Fruit fly (Drosophila melanogaster) whole organism, embryonic: ENCODE data around the gene CG11596.

Experiments
- Atf-2 ChIP-seq: fragments of 200-800 bp; sonication (Bioruptor generic); optimal IDR thresholded peaks from 2 replicates; lab custom pipeline; 2016; ENCODE audit warnings: missing biosample characterization, missing genetic modification characterization
- Blimp-1 ChIP-seq: fragments of 200-800 bp; sonication (Bioruptor generic); optimal IDR thresholded peaks from 3 replicates; lab custom pipeline; 2018; ENCODE audit warnings: missing biosample characterization, missing genetic modification characterization, mild to moderate bottlenecking, moderate library complexity, missing genetic modification reagents
- CG12942 ChIP-seq: fragments of 200-800 bp; sonication (Bioruptor generic); optimal IDR thresholded peaks from 3 replicates; lab custom pipeline; 2016; ENCODE audit warnings: missing biosample characterization, missing genetic modification characterization
- CG14710 ChIP-seq: fragments of 200-800 bp; sonication (Bioruptor generic); optimal IDR thresholded peaks from 3 replicates; lab custom pipeline; 2019; ENCODE audit warnings: missing biosample characterization, mild to moderate bottlenecking, missing genetic modification characterization, moderate library complexity
- CG15011 ChIP-seq: fragments of 200-800 bp; sonication (Bioruptor generic); optimal IDR thresholded peaks from 3 replicates; lab custom pipeline; 2018; ENCODE audit warnings: missing biosample characterization, mild to moderate bottlenecking, missing genetic modification characterization
- CG15479 ChIP-seq: fragments of 200-800 bp; sonication (Bioruptor generic); optimal IDR thresholded peaks from 3 replicates; lab custom pipeline; 2019; ENCODE audit warnings: missing biosample characterization, mild to moderate bottlenecking, missing genetic modification characterization, moderate library complexity
- CG1602 ChIP-seq: fragments of 200-800 bp; sonication (Bioruptor generic); optimal IDR thresholded peaks from 3 replicates; lab custom pipeline; 2016; ENCODE audit warnings: missing biosample characterization, missing genetic modification characterization
- CG17829 ChIP-seq: fragments of 200-800 bp; optimal IDR thresholded peaks from 2 replicates; lab custom pipeline; 2019; ENCODE audit warnings: missing biosample characterization, mild to moderate bottlenecking, missing genetic modification characterization, moderate library complexity
- CG1832 ChIP-seq: fragments of 200-800 bp; sonication (Bioruptor generic); optimal IDR thresholded peaks from 2 replicates; lab custom pipeline; 2017; ENCODE audit warnings: missing biosample characterization, mild to moderate bottlenecking, missing genetic modification characterization, inconsistent platforms
- CG18599 ChIP-seq: fragments of 200-800 bp; sonication (Bioruptor generic); optimal IDR thresholded peaks from 3 replicates; lab custom pipeline; 2017; ENCODE audit warnings: missing biosample characterization, missing genetic modification characterization, mild to moderate bottlenecking, moderate library complexity, missing genetic modification reagents
- CG3163 ChIP-seq: fragments of 200-800 bp; sonication (Bioruptor generic); optimal IDR thresholded peaks from 3 replicates; lab custom pipeline; 2016; ENCODE audit warnings: missing biosample characterization, missing genetic modification characterization
- CG3281 ChIP-seq: fragments of 200-800 bp; sonication (Bioruptor generic); optimal IDR thresholded peaks from 3 replicates; lab custom pipeline; 2017; ENCODE audit warnings: missing biosample characterization, mild to moderate bottlenecking, missing genetic modification characterization
- CG34376 ChIP-seq: fragments of 200-800 bp; sonication (Bioruptor generic); optimal IDR thresholded peaks from 2 replicates; lab custom pipeline; 2018; ENCODE audit warnings: missing biosample characterization, mild to moderate bottlenecking, missing genetic modification characterization
- CG4282 ChIP-seq: fragments of 200-800 bp; sonication (Bioruptor generic); optimal IDR thresholded peaks from 2 replicates; lab custom pipeline; 2016; ENCODE audit warnings: missing biosample characterization, missing genetic modification characterization
- CG4617 ChIP-seq: fragments of 200-800 bp; sonication (Bioruptor generic); optimal IDR thresholded peaks from 3 replicates; lab custom pipeline; 2016; ENCODE audit warnings: missing biosample characterization, missing genetic modification characterization, borderline replicate concordance
- CG6654 ChIP-seq: fragments of 200-800 bp; sonication (Bioruptor generic); optimal IDR thresholded peaks from 2 replicates; lab custom pipeline; 2017; ENCODE audit warnings: missing biosample characterization, mild to moderate bottlenecking, missing genetic modification characterization
- CG7839 ChIP-seq: fragments of 200-800 bp; sonication (Bioruptor generic); optimal IDR thresholded peaks from 3 replicates; lab custom pipeline; 2018; ENCODE audit warnings: missing biosample characterization, mild to moderate bottlenecking, missing genetic modification characterization, moderate library complexity
- CG7928 ChIP-seq: fragments of 200-800 bp; sonication (Bioruptor generic); optimal IDR thresholded peaks from 2 replicates; lab custom pipeline; 2017; ENCODE audit warnings: missing biosample characterization, mild to moderate bottlenecking, missing genetic modification characterization
- CG8359 ChIP-seq: fragments of 200-800 bp; sonication (Bioruptor generic); optimal IDR thresholded peaks from 2 replicates; lab custom pipeline; 2017; ENCODE audit warnings: missing biosample characterization, mild to moderate bottlenecking, missing genetic modification characterization, borderline replicate concordance
- CG8478 ChIP-seq: fragments of >200 bp; optimal IDR thresholded peaks from 2 replicates; lab custom pipeline; 2018
- CG9797 ChIP-seq: fragments of 200-800 bp; sonication (Bioruptor generic); optimal IDR thresholded peaks from 3 replicates; lab custom pipeline; 2018; ENCODE audit warnings: missing biosample characterization, mild to moderate bottlenecking, missing genetic modification characterization
- Dbx ChIP-seq: fragments of 200-800 bp; sonication (Bioruptor generic); IDR thresholded peaks from 3 replicates; pipeline ENCODE4 v1.3.6; 2022; ENCODE audit warnings: missing biosample characterization, missing genetic modification characterization
- Fer3 ChIP-seq: fragments of 200-800 bp; sonication (Bioruptor generic); optimal IDR thresholded peaks from 2 replicates; lab custom pipeline; 2018; ENCODE audit warnings: missing biosample characterization, mild to moderate bottlenecking, missing genetic modification characterization, moderate library complexity
- Hr78 ChIP-seq, 2 experiments: fragments of 200-800 bp in 1 of 2; fragments of >200 bp in 1 of 2; sonication (Bioruptor generic) in 1 of 2; optimal IDR thresholded peaks; 2 replicates each; lab custom pipeline; 2017 to 2019; ENCODE audit warnings: missing biosample characterization in 2 of 2, missing genetic modification characterization in 2 of 2, mild to moderate bottlenecking in 1 of 2, moderate library complexity in 1 of 2
- Jarid2 ChIP-seq: fragments of 200-800 bp; sonication (Bioruptor generic); optimal IDR thresholded peaks from 3 replicates; lab custom pipeline; 2017; ENCODE audit warnings: mild to moderate bottlenecking, missing biosample characterization, missing genetic modification reagents, missing genetic modification characterization
- MBD-R2 ChIP-seq: fragments of 200-800 bp; sonication (Bioruptor generic); IDR thresholded peaks from 2 replicates; pipeline ENCODE4 v1.3.6; 2022; ENCODE audit warnings: missing biosample characterization, missing genetic modification characterization
- MESR4 ChIP-seq: fragments of 200-800 bp; sonication (Bioruptor generic); optimal IDR thresholded peaks from 2 replicates; lab custom pipeline; 2018; ENCODE audit warnings: missing biosample characterization, mild to moderate bottlenecking, missing genetic modification characterization, moderate library complexity
- Med ChIP-seq: fragments of 200-800 bp; sonication (Bioruptor generic); peaks from one replicate; lab custom pipeline; 2016; ENCODE audit warnings: missing biosample characterization, missing genetic modification characterization, mild to moderate bottlenecking, inconsistent platforms, moderate library complexity
- NFAT ChIP-seq: fragments of 200-800 bp; sonication (Bioruptor generic); IDR thresholded peaks from 2 replicates; pipeline ENCODE4 v1.3.6; 2022; ENCODE audit warnings: missing biosample characterization, missing genetic modification characterization
- Opbp ChIP-seq: fragments of 200-800 bp; sonication (Bioruptor generic); IDR thresholded peaks from 3 replicates; pipeline ENCODE4 v1.3.6; 2022; ENCODE audit warnings: missing biosample characterization, missing genetic modification characterization; ENCODE audit not compliant: partially characterized antibody
- Stat92E ChIP-seq, 3 experiments: fragments of >200 bp in 2 of 3; fragments of 200-800 bp in 1 of 3; sonication (Bioruptor generic) in 1 of 3; optimal IDR thresholded peaks; 2 replicates each; lab custom pipeline; 2017 to 2019; ENCODE audit warnings: missing biosample characterization in 3 of 3, missing genetic modification characterization in 3 of 3, mild to moderate bottlenecking in 1 of 3, moderate library complexity in 1 of 3
- YL-1 ChIP-seq: fragments of 200-800 bp; sonication (Bioruptor generic); optimal IDR thresholded peaks from 3 replicates; lab custom pipeline; 2017; ENCODE audit warnings: missing biosample characterization, mild to moderate bottlenecking, missing genetic modification characterization
- amos ChIP-seq: fragments of 200-800 bp; sonication (Bioruptor generic); IDR thresholded peaks from 2 replicates; pipeline ENCODE4 v1.3.6; 2022; ENCODE audit warnings: missing biosample characterization, missing genetic modification characterization; ENCODE audit not compliant: partially characterized antibody
- aop ChIP-seq: fragments of 200-800 bp; sonication (Bioruptor generic); IDR thresholded peaks from 2 replicates; pipeline ENCODE4 v1.3.6; 2022; ENCODE audit warnings: missing biosample characterization, missing genetic modification characterization
- bcd ChIP-seq: fragments of 200-800 bp; sonication (Bioruptor generic); optimal IDR thresholded peaks from 2 replicates; lab custom pipeline; 2017; ENCODE audit warnings: missing biosample characterization, mild to moderate bottlenecking, missing genetic modification characterization
- chinmo ChIP-seq: fragments of 200-800 bp; sonication (Bioruptor generic); IDR thresholded peaks from 4 replicates; pipeline ENCODE4 v1.3.6; 2022; ENCODE audit warnings: missing biosample characterization, missing genetic modification characterization; ENCODE audit not compliant: partially characterized antibody
- crol ChIP-seq: fragments of 200-800 bp; sonication (Bioruptor generic); IDR thresholded peaks from 2 replicates; pipeline ENCODE4 v1.3.6; 2022; ENCODE audit warnings: missing biosample characterization, missing genetic modification characterization
- jumu ChIP-seq: fragments of 200-800 bp; sonication (Bioruptor generic); optimal IDR thresholded peaks from 3 replicates; lab custom pipeline; 2016; ENCODE audit warnings: missing biosample characterization, missing genetic modification characterization
- kni ChIP-seq: fragments of 200-800 bp; sonication (Bioruptor generic); optimal IDR thresholded peaks from 3 replicates; lab custom pipeline; 2017; ENCODE audit warnings: mild to moderate bottlenecking, missing biosample characterization, missing genetic modification reagents, missing genetic modification characterization
- lilli ChIP-seq: fragments of 200-800 bp; sonication (Bioruptor generic); optimal IDR thresholded peaks from 3 replicates; lab custom pipeline; 2016; ENCODE audit warnings: missing biosample characterization, missing genetic modification characterization
- nau ChIP-seq: fragments of 200-800 bp; sonication (Bioruptor generic); optimal IDR thresholded peaks from 3 replicates; lab custom pipeline; 2017; ENCODE audit warnings: missing biosample characterization, mild to moderate bottlenecking, missing genetic modification characterization, missing genetic modification reagents
- oc ChIP-seq: fragments of 200-800 bp; sonication (Bioruptor generic); optimal IDR thresholded peaks from 2 replicates; lab custom pipeline; 2018; ENCODE audit warnings: missing biosample characterization, mild to moderate bottlenecking, missing genetic modification characterization, moderate library complexity
- pzg ChIP-seq: fragments of 200-800 bp; sonication (Bioruptor generic); optimal IDR thresholded peaks from 3 replicates; lab custom pipeline; 2018; ENCODE audit warnings: missing biosample characterization, mild to moderate bottlenecking, missing genetic modification characterization, moderate library complexity
- ssp ChIP-seq: fragments of 200-800 bp; sonication (Bioruptor generic); IDR thresholded peaks from 2 replicates; pipeline ENCODE4 v1.3.6; 2022; ENCODE audit warnings: missing biosample characterization, missing genetic modification characterization
- tin ChIP-seq: fragments of 200-800 bp; sonication (Bioruptor generic); optimal IDR thresholded peaks from 3 replicates; lab custom pipeline; 2016; ENCODE audit warnings: missing biosample characterization, missing genetic modification characterization
- ttk ChIP-seq: fragments of 200-800 bp; sonication (Bioruptor generic); IDR thresholded peaks from 2 replicates; pipeline ENCODE4 v2.1.2; 2022; ENCODE audit warnings: missing biosample characterization, missing genetic modification characterization
- vfl ChIP-seq: fragments of 200-800 bp; sonication (Bioruptor generic); optimal IDR thresholded peaks from 2 replicates; lab custom pipeline; 2016; ENCODE audit warnings: missing biosample characterization, missing genetic modification characterization
- wdn ChIP-seq: fragments of 200-800 bp; sonication (Bioruptor generic); IDR thresholded peaks from 2 replicates; pipeline ENCODE4 v1.3.6; 2022; ENCODE audit warnings: missing biosample characterization, missing genetic modification characterization
- zfh1 ChIP-seq: fragments of 200-800 bp; sonication (Bioruptor generic); IDR thresholded peaks from 3 replicates; pipeline ENCODE4 v1.3.6; 2022; ENCODE audit warnings: missing biosample characterization, missing genetic modification characterization

The CG11596 gene

DNA sequence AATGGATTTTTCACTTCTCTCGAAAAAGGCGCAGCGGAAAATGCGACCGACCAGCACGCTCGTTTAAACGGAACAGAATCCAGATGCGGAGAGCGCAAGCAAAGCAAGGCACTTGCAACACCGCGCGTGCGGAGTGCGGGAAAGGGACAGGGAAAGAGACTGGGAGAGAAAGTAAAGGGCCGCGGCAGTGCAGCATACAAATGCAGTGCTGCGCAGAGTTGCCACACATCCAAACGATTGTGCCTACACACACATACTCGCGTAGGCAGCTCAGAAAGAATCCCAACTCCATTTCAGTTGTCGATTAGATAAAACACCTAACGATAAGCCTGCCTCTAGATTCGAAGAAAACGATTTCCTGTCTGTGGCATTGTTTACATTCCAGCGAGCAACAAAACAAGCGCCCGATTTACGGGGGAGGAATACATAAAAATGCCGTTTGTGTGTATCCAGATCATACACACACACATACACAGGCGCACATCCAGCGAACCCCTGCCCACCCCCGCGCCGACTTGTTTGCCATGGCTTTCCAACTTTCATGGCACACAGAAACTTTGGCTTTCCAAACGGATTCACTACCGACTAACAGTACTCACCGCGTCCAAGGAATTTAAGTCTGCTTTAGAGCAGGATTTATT is 27.9 kb upstream of the CG11596 start (continued):
- TF ChIP-seq CG8478 (lab: Kevin White, UChicago) (peak; percentile 80), Blimp-1 (peak; percentile 47), bcd (GFP tag; lab: Kevin White, UChicago) (no peak), CG8359 (peak; percentile 21), CG15011 (GFP tag; lab: Kevin White, UChicago) (no peak), Opbp (GFP tag; lab: Robert Waterston, UW) (no peak), Atf-2 (GFP tag; lab: Kevin White, UChicago) (no peak), zfh1 (no peak), CG1832 (GFP tag; lab: Kevin White, UChicago) (peak; percentile 30), CG7928 (GFP tag; lab: Kevin White, UChicago) (no peak), pzg (GFP tag; lab: Kevin White, UChicago) (peak; percentile 16), Jarid2 (GFP tag; lab: Kevin White, UChicago) (no peak), oc (no peak), CG4282 (GFP tag; lab: Kevin White, UChicago) (no peak), MBD-R2 (GFP tag; lab: Robert Waterston, UW) (no peak), amos (no peak), aop (no peak), Stat92E (GFP tag; optimal IDR thresholded peaks at IDR 0.05; lab: Kevin White, UChicago) (peak in 1 of 3 experiments; percentile 61), vfl (GFP tag; lab: Kevin White, UChicago) (no peak), tin (no peak), CG12942 (no peak), CG6654 (GFP tag; lab: Kevin White, UChicago) (no peak), CG17829 (tag; lab: Kevin White, UChicago) (peak; percentile 37), CG18599 (GFP tag; lab: Kevin White, UChicago) (peak; percentile 2), CG15479 (GFP tag; lab: Kevin White, UChicago) (peak; percentile 99), CG7839 (tag; lab: Kevin White, UChicago) (no peak), Med (GFP tag; lab: Kevin White, UChicago) (peak; percentile 74), Dbx (GFP tag; lab: Robert Waterston, UW) (no peak), kni (GFP tag; lab: Kevin White, UChicago) (peak; percentile 97), nau (GFP tag; lab: Kevin White, UChicago) (no peak), wdn (GFP tag; lab: Robert Waterston, UW) (no peak), lilli (GFP tag; lab: Kevin White, UChicago) (no peak), chinmo (0 out of 4 replicates have a peak, but pooled peaks have one; percentile 60), CG9797 (GFP tag; lab: Kevin White, UChicago) (no peak), Hr78 (GFP tag; optimal IDR thresholded peaks at IDR 0.05; lab: Kevin White, UChicago) (no peak), Fer3 (tag; lab: Kevin White, UChicago) (no peak), jumu (GFP tag; lab: Kevin White, UChicago) (no peak), NFAT (GFP tag; lab: Robert Waterston, UW) (no peak), CG3163 (GFP tag; lab: Kevin White, UChicago) (peak; percentile 9), CG3281 (GFP tag; lab: Kevin White, UChicago) (peak; percentile 15), YL-1 (peak; percentile 43), CG34376 (GFP tag; lab: Kevin White, UChicago) (peak; percentile 16), crol (peak; percentile 87), CG14710 (tag; lab: Kevin White, UChicago) (no peak), CG4617 (peak; percentile 36), ttk (GFP tag; lab: Robert Waterston, UW) (no peak), MESR4 (GFP tag; lab: Kevin White, UChicago) (peak; percentile 82), CG1602 (no peak), ssp (GFP tag; lab: Robert Waterston, UW) (no peak)
